Worm (Caenorhabditis elegans): ENCODE measurements around the gene pals-24.

DNA sequence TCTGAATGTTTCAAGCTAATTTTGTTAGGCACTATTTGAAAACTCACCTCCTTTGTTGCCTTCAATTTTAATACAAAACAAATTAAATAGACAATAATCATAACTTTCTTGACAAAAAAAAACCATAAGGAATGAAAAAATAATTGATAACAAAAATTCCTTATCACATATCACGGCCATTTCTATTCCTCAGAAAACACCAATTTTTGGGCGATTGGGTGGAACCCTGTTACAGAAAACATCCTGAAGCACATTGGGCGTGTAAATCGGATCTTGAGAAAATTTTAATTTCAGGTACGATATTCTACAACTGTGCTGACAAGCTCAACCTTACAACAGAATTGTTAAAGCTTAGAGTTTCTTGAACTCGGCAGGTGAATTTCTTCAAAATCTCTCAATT, 44.5 kb downstream of the pals-24 start, which contains the start of gene F40G9.8:
- TF ChIP-seq nhr-12 (tag; optimal IDR thresholded peaks at IDR 0.05) = no peak
- TF ChIP-seq nhr-28 (tag; optimal IDR thresholded peaks at IDR 0.05) = no peak
- TF ChIP-seq blmp-1 (tag; optimal IDR thresholded peaks at IDR 0.05) = no peak
- no peak for TF ChIP-seq lsy-2 (tag; optimal IDR thresholded peaks at IDR 0.05)
- no peak for TF ChIP-seq elt-3 (tag; optimal IDR thresholded peaks at IDR 0.05)
- TF ChIP-seq snpc-4 (tag; optimal IDR thresholded peaks at IDR 0.05) = no peak
- no peak for TF ChIP-seq sptf-1 (tag; optimal IDR thresholded peaks at IDR 0.05)
- no peak for TF ChIP-seq unc-62 (GFP tag; optimal IDR thresholded peaks at IDR 0.05)
- no peak for TF ChIP-seq pha-4 (tag; optimal IDR thresholded peaks at IDR 0.05)
- no peak for TF ChIP-seq nhr-237 (tag; optimal IDR thresholded peaks at IDR 0.05)
- TF ChIP-seq hlh-1 (tag; optimal IDR thresholded peaks at IDR 0.05) = no peak
- TF ChIP-seq elt-1 (tag; optimal IDR thresholded peaks at IDR 0.05; ENCODE audit: borderline replicate concordance, insufficient read depth) = no peak
